Fruit fly (Drosophila melanogaster) whole organism, prepupa: Measurements from ENCODE around the gene CG11149.

ENCODE experiments used
- CG1621 ChIP-seq: fragments of 200-800 bp; sonication (Bioruptor generic); optimal IDR thresholded peaks from 3 replicates; lab custom pipeline; 2018; ENCODE audit warnings: missing biosample characterization, mild to moderate bottlenecking, missing genetic modification characterization
- fd85E ChIP-seq: fragments of 200-800 bp; sonication (Bioruptor generic); optimal IDR thresholded peaks from 3 replicates; lab custom pipeline; 2016; ENCODE audit warnings: missing biosample characterization, missing genetic modification characterization

DNA sequence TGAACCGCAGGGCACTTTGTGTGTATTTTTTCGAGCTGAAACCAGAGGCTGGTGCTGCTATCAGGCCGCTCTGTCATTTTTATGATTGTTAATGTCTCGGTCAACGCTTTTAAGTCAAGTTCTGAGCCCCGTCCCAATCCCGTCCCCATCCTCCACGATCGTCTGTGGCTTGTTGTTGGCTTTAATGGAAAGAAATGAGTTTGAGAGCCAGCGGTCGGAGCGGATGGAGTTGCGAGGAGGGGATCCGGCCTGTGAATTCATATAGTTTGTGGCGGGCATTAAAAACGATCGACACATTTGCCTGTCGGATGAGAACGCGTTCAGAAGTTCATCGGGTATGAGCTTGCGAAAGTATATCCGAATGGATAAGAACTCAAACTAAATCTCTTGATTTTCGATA, 25.2 kb upstream of the CG11149 start, which contains the start of gene CG11029:
- TF ChIP-seq fd85E (GFP tag; lab: Kevin White, UChicago) (no peak), CG1621 (tag; lab: Kevin White, UChicago) (no peak)
